Fruit fly (Drosophila melanogaster) whole organism, pupa: Measurements from ENCODE around the gene CG6931.

Experiments
- CG14655 ChIP-seq: fragments of 200-800 bp; sonication (Bioruptor generic); optimal IDR thresholded peaks from 3 replicates; lab custom pipeline; 2017; ENCODE audit warnings: mild to moderate bottlenecking, missing biosample characterization, missing genetic modification reagents, missing genetic modification characterization
- CG15710 ChIP-seq: fragments of 200-800 bp; sonication (Bioruptor generic); optimal IDR thresholded peaks from 2 replicates; lab custom pipeline; 2018; ENCODE audit warnings: missing biosample characterization, mild to moderate bottlenecking, missing genetic modification characterization, moderate library complexity
- CG17806 ChIP-seq: fragments of 200-800 bp; sonication (Bioruptor generic); optimal IDR thresholded peaks from 2 replicates; lab custom pipeline; 2018; ENCODE audit warnings: missing biosample characterization, mild to moderate bottlenecking, missing genetic modification characterization, moderate library complexity
- CG32121 ChIP-seq: fragments of 200-800 bp; sonication (Bioruptor generic); IDR thresholded peaks from 2 replicates; pipeline ENCODE4 v1.3.6; 2022; ENCODE audit warnings: missing biosample characterization, missing genetic modification characterization
- CG4496 ChIP-seq: fragments of 200-800 bp; sonication (Bioruptor generic); IDR thresholded peaks from 3 replicates; pipeline ENCODE4 v1.3.6; 2022; ENCODE audit warnings: missing biosample characterization, missing genetic modification characterization
- CG8159 ChIP-seq: fragments of 200-800 bp; sonication (Bioruptor generic); optimal IDR thresholded peaks from 3 replicates; lab custom pipeline; 2018; ENCODE audit warnings: missing biosample characterization, mild to moderate bottlenecking, missing genetic modification characterization, moderate library complexity
- CG8301 ChIP-seq: fragments of 200-800 bp; sonication (Bioruptor generic); optimal IDR thresholded peaks from 2 replicates; lab custom pipeline; 2018; ENCODE audit warnings: missing biosample characterization, mild to moderate bottlenecking, missing genetic modification characterization
- CG9948 ChIP-seq: fragments of 200-800 bp; sonication (Bioruptor generic); optimal IDR thresholded peaks from 2 replicates; lab custom pipeline; 2018; ENCODE audit warnings: missing biosample characterization, mild to moderate bottlenecking, missing genetic modification characterization, moderate library complexity
- EcR ChIP-seq: fragments of 200-800 bp; sonication (Bioruptor generic); optimal IDR thresholded peaks from 3 replicates; lab custom pipeline; 2019; ENCODE audit warnings: missing biosample characterization, missing genetic modification characterization, mild to moderate bottlenecking, moderate library complexity, missing genetic modification reagents
- Pif1A ChIP-seq: fragments of 200-800 bp; sonication (Bioruptor generic); optimal IDR thresholded peaks from 3 replicates; lab custom pipeline; 2016; ENCODE audit warnings: missing biosample characterization, missing genetic modification characterization
- rn ChIP-seq: fragments of 200-800 bp; sonication (Bioruptor generic); IDR thresholded peaks from 2 replicates; pipeline ENCODE4 v1.3.6; 2022; ENCODE audit warnings: missing biosample characterization, missing genetic modification characterization

- TF ChIP-seq CG8159 (tag; lab: Kevin White, UChicago) (peak; percentile 20), CG17806 (tag; lab: Kevin White, UChicago) (peak; percentile 21), CG9948 (tag; lab: Kevin White, UChicago) (no peak), CG15710 (no peak), CG32121 (GFP tag; lab: Robert Waterston, UW) (peak; percentile 63; the same call in 1 of the 2 replicates), CG4496 (GFP tag; lab: Robert Waterston, UW) (peak; percentile 78), CG14655 (peak; percentile 34), CG8301 (tag; lab: Kevin White, UChicago) (no peak), EcR (GFP tag; lab: Kevin White, UChicago) (no peak), Pif1A (GFP tag; lab: Kevin White, UChicago) (peak; percentile 16), rn (peak; percentile 46; the same call in 1 of the 2 replicates)
Observed at dm6 chr3L:12016186-12016585, 25.6 kb downstream of the CG6931 start.
